Worm (Caenorhabditis elegans): ENCODE measurements around the gene clec-147.

DNA sequence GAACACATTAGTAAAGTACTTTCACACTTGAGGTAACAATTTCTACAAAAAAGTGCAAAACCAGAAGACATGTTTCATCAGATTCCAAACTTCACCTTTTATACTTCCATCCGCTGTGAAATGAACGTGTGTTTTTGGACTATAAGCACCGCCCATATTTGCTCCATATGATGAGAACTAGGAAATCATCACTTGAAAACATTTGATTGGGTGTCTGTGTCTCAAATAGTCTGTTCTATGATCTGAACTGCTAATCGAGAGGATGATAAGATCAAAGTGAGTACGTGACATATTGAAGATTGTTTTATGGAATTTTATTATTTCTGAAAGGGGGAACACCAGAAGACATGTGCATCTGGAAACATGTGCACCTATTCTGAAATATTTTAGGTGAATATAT, 42.3 kb downstream of the clec-147 start:
- TF ChIP-seq nhr-10 (tag; optimal IDR thresholded peaks at IDR 0.05) (no peak), nhr-237 (tag; optimal IDR thresholded peaks at IDR 0.05) (no peak), lin-38 (GFP tag; IDR thresholded peaks at IDR 0.05) (no peak), unc-62 (GFP tag; optimal IDR thresholded peaks at IDR 0.05 in 1 of 2) (no peak), unc-62 (tag; optimal IDR thresholded peaks at IDR 0.05) (no peak), snpc-4 (tag; optimal IDR thresholded peaks at IDR 0.05) (no peak), ama-1 (optimal IDR thresholded peaks at IDR 0.05) (peak; percentile 4), dmd-9 (GFP tag; IDR thresholded peaks at IDR 0.05) (no peak), egl-27 (tag; optimal IDR thresholded peaks at IDR 0.05) (no peak), lin-39 (tag; optimal IDR thresholded peaks at IDR 0.05) (no peak), nhr-76 (tag; optimal IDR thresholded peaks at IDR 0.05) (no peak), jun-1 (tag; optimal IDR thresholded peaks at IDR 0.05) (no peak), nhr-111 (GFP tag; optimal IDR thresholded peaks at IDR 0.05) (no peak), F10B5.3 (tag; optimal IDR thresholded peaks at IDR 0.05) (no peak), pha-4 (GFP tag; IDR thresholded peaks at IDR 0.05) (no peak), pha-4 (tag; optimal IDR thresholded peaks at IDR 0.05) (no peak)
